Fruit fly (Drosophila melanogaster) whole organism, embryonic: ENCODE measurements around the gene mRpS31.

Source experiments
- Awh ChIP-seq: fragments of 200-800 bp; sonication (Bioruptor generic); IDR thresholded peaks from 2 replicates; pipeline ENCODE4, ENCODE4 v1.3.6; 2022; ENCODE audit warnings: missing biosample characterization, missing genetic modification characterization
- CG1024 ChIP-seq: fragments of 200-800 bp; sonication (Bioruptor generic); IDR thresholded peaks from 2 replicates; pipeline ENCODE4 v1.3.6; 2022; ENCODE audit warnings: missing biosample characterization, missing genetic modification characterization
- CG10274 ChIP-seq: fragments of 200-800 bp; sonication (Bioruptor generic); optimal IDR thresholded peaks from 3 replicates; lab custom pipeline; 2017; ENCODE audit warnings: missing biosample characterization, mild to moderate bottlenecking, missing genetic modification characterization
- CG14050 ChIP-seq: fragments of 200-800 bp; sonication (Bioruptor generic); IDR thresholded peaks from 3 replicates; pipeline ENCODE4 v1.3.6; 2022; ENCODE audit warnings: missing biosample characterization, missing genetic modification characterization
- CG17361 ChIP-seq: fragments of 200-800 bp; sonication (Bioruptor generic); IDR thresholded peaks from 3 replicates; pipeline ENCODE4 v1.3.6; 2022; ENCODE audit warnings: missing biosample characterization, missing genetic modification characterization
- CG2199 ChIP-seq: fragments of 200-800 bp; sonication (Bioruptor generic); IDR thresholded peaks from 3 replicates; pipeline ENCODE4 v1.3.6; 2022; ENCODE audit warnings: missing biosample characterization, missing genetic modification characterization
- CG6272 ChIP-seq: fragments of 200-800 bp; sonication (Bioruptor generic); IDR thresholded peaks from 2 replicates; pipeline ENCODE4 v1.3.6; 2022; ENCODE audit warnings: missing biosample characterization, missing genetic modification characterization
- CG7357 ChIP-seq: fragments of 200-800 bp; sonication (Bioruptor generic); IDR thresholded peaks from 3 replicates; pipeline ENCODE4 v1.3.6; 2022; ENCODE audit warnings: missing biosample characterization, missing genetic modification characterization
- Dll ChIP-seq: fragments of 200-800 bp; sonication (Bioruptor generic); IDR thresholded peaks from 4 replicates; pipeline ENCODE4 v1.3.6; 2022; ENCODE audit warnings: missing biosample characterization, missing genetic modification characterization; ENCODE audit not compliant: partially characterized antibody
- Elba2 ChIP-seq: fragments of 200-800 bp; sonication (Bioruptor generic); optimal IDR thresholded peaks from 3 replicates; lab custom pipeline; 2016; ENCODE audit warnings: missing biosample characterization, missing genetic modification characterization
- HLH3B ChIP-seq: fragments of 200-800 bp; sonication (Bioruptor generic); IDR thresholded peaks from 2 replicates; pipeline ENCODE4 v1.3.6; 2022; ENCODE audit warnings: missing biosample characterization, missing genetic modification characterization
- HLH54F ChIP-seq: fragments of 200-800 bp; sonication (Bioruptor generic); optimal IDR thresholded peaks from 3 replicates; lab custom pipeline; 2016; ENCODE audit warnings: missing biosample characterization, missing genetic modification characterization
- HmgZ ChIP-seq: fragments of 200-800 bp; sonication (Bioruptor generic); optimal IDR thresholded peaks from 2 replicates; lab custom pipeline; 2018; ENCODE audit warnings: missing biosample characterization, mild to moderate bottlenecking, missing genetic modification characterization
- Hmx ChIP-seq: fragments of 200-800 bp; sonication (Bioruptor generic); optimal IDR thresholded peaks from 2 replicates; lab custom pipeline; 2016; ENCODE audit warnings: missing biosample characterization, missing genetic modification characterization
- Opbp ChIP-seq: fragments of 200-800 bp; sonication (Bioruptor generic); IDR thresholded peaks from 3 replicates; pipeline ENCODE4 v1.3.6; 2022; ENCODE audit warnings: missing biosample characterization, missing genetic modification characterization; ENCODE audit not compliant: partially characterized antibody
- Pdp1 ChIP-seq, 2 experiments: fragments of 200-800 bp; sonication (Bioruptor generic); optimal IDR thresholded peaks; 3 replicates each; lab custom pipeline; 2016; ENCODE audit warnings: missing biosample characterization in 2 of 2, missing genetic modification characterization in 2 of 2, mild to moderate bottlenecking in 1 of 2, moderate library complexity in 1 of 2
- Ravus ChIP-seq: fragments of 200-800 bp; sonication (Bioruptor generic); IDR thresholded peaks from 2 replicates; pipeline ENCODE4 v1.3.6; 2022; ENCODE audit warnings: missing biosample characterization, missing genetic modification characterization
- Sox100B ChIP-seq: fragments of 200-800 bp; sonication (Bioruptor generic); optimal IDR thresholded peaks from 3 replicates; lab custom pipeline; 2018; ENCODE audit warnings: missing biosample characterization, mild to moderate bottlenecking, missing genetic modification characterization
- TFAM ChIP-seq: fragments of 200-800 bp; sonication (Bioruptor generic); optimal IDR thresholded peaks from 2 replicates; lab custom pipeline; 2017; ENCODE audit warnings: missing biosample characterization, missing genetic modification characterization, inconsistent platforms
- aop ChIP-seq: fragments of 200-800 bp; sonication (Bioruptor generic); IDR thresholded peaks from 2 replicates; pipeline ENCODE4 v1.3.6; 2022; ENCODE audit warnings: missing biosample characterization, missing genetic modification characterization
- bowl ChIP-seq: fragments of 200-800 bp; sonication (Bioruptor generic); IDR thresholded peaks from 2 replicates; pipeline ENCODE4 v1.3.6; 2022; ENCODE audit warnings: missing biosample characterization, missing genetic modification characterization
- dm ChIP-seq: fragments of 200-800 bp; sonication (Bioruptor generic); optimal IDR thresholded peaks from 3 replicates; lab custom pipeline; 2016; ENCODE audit warnings: missing biosample characterization, missing genetic modification characterization
- esg ChIP-seq: fragments of 200-800 bp; sonication (Bioruptor generic); conservative IDR thresholded peaks from 2 replicates; pipeline ENCODE4 v1.3.6; 2022; ENCODE audit warnings: missing biosample characterization, missing genetic modification characterization
- h ChIP-seq: fragments of >200 bp; optimal IDR thresholded peaks from 2 replicates; lab custom pipeline; 2017
- kay ChIP-seq: fragments of 200-800 bp; sonication (Bioruptor generic); optimal IDR thresholded peaks from 2 replicates; lab custom pipeline; 2016; ENCODE audit warnings: missing biosample characterization, missing genetic modification characterization
- kni ChIP-seq: fragments of 200-800 bp; sonication (Bioruptor generic); optimal IDR thresholded peaks from 3 replicates; lab custom pipeline; 2017; ENCODE audit warnings: mild to moderate bottlenecking, missing biosample characterization, missing genetic modification reagents, missing genetic modification characterization
- nau ChIP-seq: fragments of 200-800 bp; sonication (Bioruptor generic); optimal IDR thresholded peaks from 3 replicates; lab custom pipeline; 2017; ENCODE audit warnings: missing biosample characterization, mild to moderate bottlenecking, missing genetic modification characterization, missing genetic modification reagents
- pan ChIP-seq, 4 experiments: fragments of >200 bp in 3 of 4; fragments of 200-800 bp in 1 of 4; sonication (Bioruptor generic) in 1 of 4; optimal IDR thresholded peaks in 3 of 4; IDR thresholded peaks in 1 of 4; 2 replicates each; pipeline versions ENCODE4 v1.3.6 to Lab custom; 2017 to 2022; ENCODE audit warnings: missing biosample characterization in 2 of 4, missing genetic modification characterization in 2 of 4, mixed read lengths in 1 of 4
- pnt ChIP-seq: fragments of 200-800 bp; sonication (Bioruptor generic); optimal IDR thresholded peaks from 3 replicates; lab custom pipeline; 2016; ENCODE audit warnings: missing biosample characterization, missing genetic modification characterization
- scrt ChIP-seq: fragments of 200-800 bp; sonication (Bioruptor generic); optimal IDR thresholded peaks from 2 replicates; lab custom pipeline; 2018; ENCODE audit warnings: missing biosample characterization, mild to moderate bottlenecking, missing genetic modification characterization, moderate library complexity
- sens ChIP-seq: fragments of 200-800 bp; sonication (Bioruptor generic); peaks from one replicate; lab custom pipeline; 2016; ENCODE audit warnings: missing biosample characterization, missing genetic modification characterization
- slou ChIP-seq: fragments of 200-800 bp; sonication (Bioruptor generic); optimal IDR thresholded peaks from 3 replicates; lab custom pipeline; 2016; ENCODE audit warnings: missing biosample characterization, missing genetic modification characterization
- so ChIP-seq: fragments of 200-800 bp; sonication (Bioruptor generic); IDR thresholded peaks from 3 replicates; pipeline ENCODE4 v1.3.6; 2022; ENCODE audit warnings: missing biosample characterization, missing genetic modification characterization
- sob ChIP-seq: fragments of 200-800 bp; sonication (Bioruptor generic); IDR thresholded peaks from 2 replicates; pipeline ENCODE4 v1.3.6; 2022; ENCODE audit warnings: missing biosample characterization, missing genetic modification characterization
- sqz ChIP-seq: fragments of 200-800 bp; sonication (Bioruptor generic); optimal IDR thresholded peaks from 3 replicates; lab custom pipeline; 2018; ENCODE audit warnings: missing biosample characterization, mild to moderate bottlenecking, missing genetic modification characterization

The mRpS31 gene

DNA sequence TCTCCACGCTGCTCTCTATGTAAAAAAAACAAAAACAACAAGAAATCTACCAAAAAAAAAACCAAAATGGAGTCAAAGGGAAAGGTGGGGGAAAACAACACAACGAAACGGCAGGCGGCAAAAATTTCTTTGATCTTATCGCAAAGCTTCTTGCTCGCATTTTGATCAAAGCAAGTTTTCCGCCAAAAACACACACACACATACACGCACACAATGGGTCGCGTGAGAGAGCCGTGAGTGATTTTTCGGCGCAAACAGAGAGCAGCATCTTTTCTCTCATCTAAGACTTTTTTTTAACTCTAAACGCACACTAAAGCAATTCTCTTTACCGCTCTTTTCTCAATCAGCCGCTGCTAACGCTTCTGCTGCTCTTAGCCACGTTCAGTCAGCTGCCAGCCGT is 23.9 kb downstream of the mRpS31 start (continued):
- TF ChIP-seq sob (GFP tag; lab: Robert Waterston, UW) (no peak), HLH3B (GFP tag; lab: Robert Waterston, UW) (no peak), aop (GFP tag; lab: Robert Waterston, UW) (no peak), Ravus (GFP tag; lab: Robert Waterston, UW) (no peak), CG17361 (GFP tag; lab: Robert Waterston, UW) (no peak), HmgZ (tag; lab: Kevin White, UChicago) (no peak), TFAM (no peak), pnt (GFP tag; lab: Kevin White, UChicago) (no peak), so (GFP tag; lab: Robert Waterston, UW) (no peak), dm (GFP tag; lab: Kevin White, UChicago) (no peak), nau (GFP tag; lab: Kevin White, UChicago) (no peak), Awh (GFP tag; lab: Robert Waterston, UW) (no peak), h (lab: Kevin White, UChicago) (no peak), CG14050 (GFP tag; lab: Robert Waterston, UW) (no peak), kay (no peak), CG7357 (no peak), Opbp (GFP tag; lab: Robert Waterston, UW) (no peak), sqz (GFP tag; lab: Kevin White, UChicago) (peak; percentile 63), esg (GFP tag; lab: Robert Waterston, UW) (no peak), pan (optimal IDR thresholded peaks at IDR 0.05; lab: Kevin White, UChicago) (no peak), pan (GFP tag; optimal IDR thresholded peaks at IDR 0.05 in 1 of 2, IDR thresholded peaks at IDR 0.05 in 1 of 2) (peak in 1 of 2 experiments; percentile 81), bowl (no peak), Pdp1 (GFP tag; optimal IDR thresholded peaks at IDR 0.05; lab: Kevin White, UChicago) (no peak), Sox100B (GFP tag; lab: Kevin White, UChicago) (no peak), CG6272 (no peak), kni (GFP tag; lab: Kevin White, UChicago) (peak; percentile 1), Dll (GFP tag; lab: Robert Waterston, UW) (no peak)

DNA sequence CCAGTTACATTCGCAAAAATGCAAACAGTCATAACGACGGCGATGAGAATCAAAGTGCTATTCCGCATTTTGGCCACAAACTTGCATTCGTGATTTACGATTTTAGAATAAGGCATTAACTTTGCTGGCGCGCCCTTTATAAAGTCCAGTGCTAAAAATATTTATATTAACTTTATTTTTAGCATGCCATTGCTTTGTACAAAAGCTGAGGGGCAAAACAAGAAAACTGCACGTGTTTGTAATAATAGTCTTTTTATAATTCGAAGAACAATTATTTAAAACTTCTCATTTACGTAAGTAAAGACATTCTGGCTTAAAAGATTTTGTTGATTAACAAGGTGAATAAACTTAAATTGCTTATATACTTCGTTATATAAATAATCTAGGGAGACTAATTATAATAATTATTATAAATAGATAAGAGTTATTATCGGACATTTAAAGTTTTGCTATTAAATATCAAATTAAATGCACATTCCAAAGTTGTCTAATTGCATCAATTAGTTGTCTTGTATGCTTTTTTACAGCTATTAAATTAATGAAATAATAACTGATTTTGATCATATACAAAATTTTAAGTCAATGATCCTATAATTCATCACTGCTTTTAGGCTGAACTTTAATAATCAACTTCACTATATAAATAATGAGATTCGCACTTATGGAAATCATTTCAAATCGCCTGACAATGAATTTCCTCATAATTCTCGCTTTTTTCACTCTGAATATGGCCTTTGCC is 28.3 kb downstream of the mRpS31 start, which contains the start of the genes CG42717 and CG42716:
TSS of gene CG42717 (minus strand) at position 101 of the 739 bp plus-strand sequence.
TSS of gene CG42716 (plus strand) at position 689 of the 739 bp plus-strand sequence.
- TF ChIP-seq slou (GFP tag; lab: Kevin White, UChicago) (no peak), scrt (GFP tag; lab: Kevin White, UChicago) (no peak), CG17361 (GFP tag; lab: Robert Waterston, UW) (no peak)

dm6 chr3L:16034224-16034623 is 29.2 kb downstream of the mRpS31 start, which contains the start of gene CG42538:
Gene CG42538, plus strand, starts transcription at chr3L:16034524.
- TF ChIP-seq Elba2 (GFP tag; lab: Kevin White, UChicago) (peak; percentile 18), Pdp1 (GFP tag; optimal IDR thresholded peaks at IDR 0.05; lab: Kevin White, UChicago) (peak in 1 of 2 experiments; percentile 25), HLH54F (no peak), kni (GFP tag; lab: Kevin White, UChicago) (no peak)

- 0 out of 2 replicates have a peak, but pooled peaks have one; percentile 8 for TF ChIP-seq CG1024 (GFP tag; lab: Robert Waterston, UW)
- TF ChIP-seq CG10274 = no peak
- peak; percentile 34 for TF ChIP-seq sens
- TF ChIP-seq CG2199 (GFP tag; lab: Robert Waterston, UW) = peak; percentile 47; the same call in 1 of the 3 replicates
- no peak for TF ChIP-seq Hmx (GFP tag; lab: Kevin White, UChicago)
Measured at dm6 chr3L:16035185-16035584, 30.2 kb downstream of the mRpS31 start, which contains the start of gene CG5895. Gene CG5895, plus strand, starts transcription at chr3L:16035485.
